Worm (Caenorhabditis elegans): ENCODE measurements around the gene K06G5.3.

The K06G5.3 gene

ce11 chrX:14255973-14256372 lies 32.9 kb upstream of the K06G5.3 start, which contains the start of gene E02H4.7:
Gene E02H4.7, plus strand, starts transcription at chrX:14256273.
- TF ChIP-seq nhr-237 (tag; optimal IDR thresholded peaks at IDR 0.05) = no peak
- no peak for TF ChIP-seq tbx-8 (GFP tag; optimal IDR thresholded peaks at IDR 0.05)
- TF ChIP-seq ceh-43 (GFP tag; optimal IDR thresholded peaks at IDR 0.05) = no peak
- no peak for TF ChIP-seq nhr-76 (tag; optimal IDR thresholded peaks at IDR 0.05)
- TF ChIP-seq lin-32 (GFP tag; optimal IDR thresholded peaks at IDR 0.05) = no peak
- TF ChIP-seq unc-62 (GFP tag; optimal IDR thresholded peaks at IDR 0.05) = no peak
- no peak for TF ChIP-seq ceh-39 (tag; optimal IDR thresholded peaks at IDR 0.05)
- TF ChIP-seq snpc-4 (tag; optimal IDR thresholded peaks at IDR 0.05) = no peak
- no peak for TF ChIP-seq unc-120 (tag; optimal IDR thresholded peaks at IDR 0.05; ENCODE audit: poor library complexity, severe bottlenecking)
- TF ChIP-seq ceh-83 (GFP tag; optimal IDR thresholded peaks at IDR 0.05) = no peak
- no peak for TF ChIP-seq cnd-1 (tag; optimal IDR thresholded peaks at IDR 0.05)
- TF ChIP-seq nhr-2 (tag; optimal IDR thresholded peaks at IDR 0.05) = no peak
- TF ChIP-seq mls-2 (tag; optimal IDR thresholded peaks at IDR 0.05) = no peak
- TF ChIP-seq lin-13 (tag; optimal IDR thresholded peaks at IDR 0.05) = no peak

DNA sequence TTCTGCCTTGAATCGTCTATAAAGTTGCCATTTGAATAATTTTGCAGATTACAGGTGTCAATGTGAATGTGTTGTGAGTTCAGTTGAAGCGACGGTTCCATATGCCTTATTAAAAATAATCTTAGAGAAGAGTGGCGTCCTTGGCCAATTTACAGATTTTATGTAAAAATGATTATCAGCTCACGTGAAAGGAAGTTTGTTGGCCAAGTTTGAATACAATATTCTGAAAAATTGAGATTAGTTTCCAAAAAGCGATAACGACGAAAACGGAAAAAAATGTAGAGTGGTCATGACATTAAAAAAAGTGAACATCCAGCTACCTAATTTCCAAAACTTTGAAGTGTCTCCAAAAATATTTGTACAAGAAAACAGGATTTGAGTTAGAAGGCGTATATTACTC lies 32.0 kb upstream of the K06G5.3 start, which contains the start of gene E02H4.5:
TSS of gene E02H4.5 (minus strand) at position 101 of the 400 bp plus-strand sequence.
- no peak for TF ChIP-seq unc-39 (tag; optimal IDR thresholded peaks at IDR 0.05)
- no peak for TF ChIP-seq sptf-1 (tag; optimal IDR thresholded peaks at IDR 0.05)

DNA sequence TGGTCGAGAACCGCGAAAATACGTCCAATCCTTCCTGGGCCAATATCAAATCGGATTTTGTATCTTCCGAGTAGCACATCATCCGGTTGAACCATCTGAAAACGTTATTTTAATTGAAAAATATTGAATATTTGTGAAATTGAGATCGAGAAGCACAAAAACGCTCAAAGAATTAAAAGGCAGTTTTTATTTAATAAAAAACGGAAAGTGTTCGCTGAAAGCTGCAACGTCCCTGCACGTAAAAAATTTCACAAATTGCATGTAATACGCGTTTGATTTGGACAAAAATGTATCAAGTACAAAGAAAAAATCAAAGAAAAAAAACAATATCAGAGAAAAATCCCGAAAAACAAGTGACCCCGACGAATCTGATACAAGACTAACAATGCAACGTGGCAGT lies 29.0 kb upstream of the K06G5.3 start, which contains the start of gene E02H4.6:
TSS of gene E02H4.6 (minus strand) at position 101 of the 400 bp plus-strand sequence.
- no peak for TF ChIP-seq cnd-1 (tag; optimal IDR thresholded peaks at IDR 0.05)
- TF ChIP-seq lin-32 (GFP tag; optimal IDR thresholded peaks at IDR 0.05) = no peak
- TF ChIP-seq unc-62 (GFP tag; optimal IDR thresholded peaks at IDR 0.05) = no peak
- TF ChIP-seq ham-2 (GFP tag; optimal IDR thresholded peaks at IDR 0.05) = no peak
- TF ChIP-seq unc-120 (tag; optimal IDR thresholded peaks at IDR 0.05; ENCODE audit: poor library complexity, severe bottlenecking) = no peak
- no peak for TF ChIP-seq M03D4.4 (tag; optimal IDR thresholded peaks at IDR 0.05)
- no peak for TF ChIP-seq ceh-39 (tag; optimal IDR thresholded peaks at IDR 0.05)
- TF ChIP-seq snpc-4 (tag; optimal IDR thresholded peaks at IDR 0.05) = no peak
- no peak for TF ChIP-seq elt-1 (tag; optimal IDR thresholded peaks at IDR 0.05; ENCODE audit: borderline replicate concordance, insufficient read depth)
- TF ChIP-seq nhr-76 (tag; optimal IDR thresholded peaks at IDR 0.05) = no peak
- TF ChIP-seq lin-13 (tag; optimal IDR thresholded peaks at IDR 0.05) = no peak

ce11 chrX:14247436-14248103 lies 24.5 kb upstream of the K06G5.3 start, which contains the start of gene K04C1.5:
Gene K04C1.5, plus strand, starts transcription at chrX:14248053.
- TF ChIP-seq elt-3 (tag; optimal IDR thresholded peaks at IDR 0.05) (no peak), cnd-1 (tag; optimal IDR thresholded peaks at IDR 0.05) (no peak), M03D4.4 (tag; optimal IDR thresholded peaks at IDR 0.05) (no peak), lin-13 (tag; optimal IDR thresholded peaks at IDR 0.05) (no peak), lsy-2 (tag; optimal IDR thresholded peaks at IDR 0.05) (no peak), bed-3 (GFP tag; optimal IDR thresholded peaks at IDR 0.05) (no peak), mab-5 (tag; optimal IDR thresholded peaks at IDR 0.05) (no peak), ceh-43 (GFP tag; optimal IDR thresholded peaks at IDR 0.05) (no peak), ceh-39 (tag; optimal IDR thresholded peaks at IDR 0.05) (no peak), blmp-1 (tag; optimal IDR thresholded peaks at IDR 0.05) (no peak), unc-39 (tag; optimal IDR thresholded peaks at IDR 0.05) (no peak), drap-1 (GFP tag; optimal IDR thresholded peaks at IDR 0.05) (no peak), ztf-11 (tag; optimal IDR thresholded peaks at IDR 0.05) (no peak), nhr-76 (tag; optimal IDR thresholded peaks at IDR 0.05) (no peak), ces-1 (GFP tag; optimal IDR thresholded peaks at IDR 0.05) (no peak)

ce11 chrX:14246518-14246917 lies 23.5 kb upstream of the K06G5.3 start, which contains the start of gene mlc-6:
Gene mlc-6, minus strand, starts transcription at chrX:14246618.
- TF ChIP-seq ceh-39 (tag; optimal IDR thresholded peaks at IDR 0.05) = no peak
- TF ChIP-seq ceh-83 (GFP tag; optimal IDR thresholded peaks at IDR 0.05) = no peak

DNA sequence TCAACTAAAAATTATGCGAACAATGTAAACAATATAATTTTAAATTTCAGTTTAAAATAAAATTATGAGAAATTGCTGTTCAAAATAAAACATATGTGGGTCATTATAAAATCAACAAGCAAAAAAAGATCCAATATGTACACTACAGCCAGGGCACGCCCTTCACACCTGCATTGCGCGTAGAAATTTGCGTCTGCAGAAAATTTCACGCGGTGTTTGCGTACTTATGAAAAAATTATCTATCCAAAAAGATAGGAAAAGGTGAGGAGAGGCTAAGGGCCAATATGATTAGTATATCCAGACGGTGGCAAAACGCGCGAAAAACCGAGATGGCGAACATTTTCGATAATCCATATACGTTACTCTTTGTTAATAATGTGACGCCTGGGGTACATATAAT lies 21.4 kb upstream of the K06G5.3 start:
- TF ChIP-seq snpc-4 (tag; optimal IDR thresholded peaks at IDR 0.05) (no peak), elt-3 (tag; optimal IDR thresholded peaks at IDR 0.05) (no peak), ceh-43 (GFP tag; optimal IDR thresholded peaks at IDR 0.05) (no peak), ceh-39 (tag; optimal IDR thresholded peaks at IDR 0.05) (peak; percentile 9)
